In genomic region chr2L:3835221-3835620, dm6 we compare ENCODE assay signal across 1 fruit fly cellular context.
TF ChIP-seq lines count a peak whose summit lies in the region.

No protein-coding gene starts in this region.

TF ChIP-seq in whole organism, embryonic, 481 proteins besides CTCF, POLR2A, EP300 and RAD21 (continued from another document):
- TF ChIP-seq CG14050 (GFP tag; IDR thresholded peaks at IDR 0.05; lab: Robert Waterston, UW) (no peak), Nf-YC (tag; optimal IDR thresholded peaks at IDR 0.05; lab: Kevin White, UChicago) (peak; percentile 98), CG11560 (tag; IDR thresholded peaks at IDR 0.05; lab: Robert Waterston, UW) (no peak), vvl (GFP tag; IDR thresholded peaks at IDR 0.05; lab: Robert Waterston, UW) (no peak), CG10321 (GFP tag; IDR thresholded peaks at IDR 0.05; lab: Robert Waterston, UW) (0 out of 2 replicates have a peak, but pooled peaks have one; percentile 35), Doc2 (GFP tag; IDR thresholded peaks at IDR 0.05; lab: Robert Waterston, UW) (no peak), hb (GFP tag; IDR thresholded peaks at IDR 0.05; lab: Robert Waterston, UW; ENCODE audit: partially characterized antibody) (no peak), sqz (GFP tag; optimal IDR thresholded peaks at IDR 0.05; lab: Kevin White, UChicago) (peak; percentile 88), Hmx (GFP tag; optimal IDR thresholded peaks at IDR 0.05; lab: Kevin White, UChicago) (no peak), D (optimal IDR thresholded peaks at IDR 0.05; lab: Kevin White, UChicago) (no peak), D (GFP tag; optimal IDR thresholded peaks at IDR 0.05; lab: Kevin White, UChicago) (no peak), tll (GFP tag; optimal IDR thresholded peaks at IDR 0.05; lab: Kevin White, UChicago) (no peak), Dfd (GFP tag; optimal IDR thresholded peaks at IDR 0.05; lab: Kevin White, UChicago) (no peak), MESR4 (GFP tag; optimal IDR thresholded peaks at IDR 0.05; lab: Kevin White, UChicago) (no peak), ewg (GFP tag; optimal IDR thresholded peaks at IDR 0.05; lab: Kevin White, UChicago) (no peak), abd-A (tag; optimal IDR thresholded peaks at IDR 0.05; lab: Kevin White, UChicago) (peak; percentile 65), Vsx1 (GFP tag; optimal IDR thresholded peaks at IDR 0.05; lab: Kevin White, UChicago) (no peak), TFAM (GFP tag; optimal IDR thresholded peaks at IDR 0.05; lab: Kevin White, UChicago) (no peak), CG15601 (tag; optimal IDR thresholded peaks at IDR 0.05; lab: Kevin White, UChicago) (no peak), trem (tag; optimal IDR thresholded peaks at IDR 0.05; lab: Kevin White, UChicago) (no peak), Hmr (GFP tag; optimal IDR thresholded peaks at IDR 0.05; lab: Kevin White, UChicago) (no peak), sens-2 (GFP tag; IDR thresholded peaks at IDR 0.05; lab: Robert Waterston, UW) (no peak), Deaf1 (tag; optimal IDR thresholded peaks at IDR 0.05; lab: Kevin White, UChicago) (peak; percentile 95), crol (GFP tag; IDR thresholded peaks at IDR 0.05; lab: Robert Waterston, UW) (peak; percentile 74), CoRest (tag; optimal IDR thresholded peaks at IDR 0.05; lab: Kevin White, UChicago) (peak; percentile 22), CG17568 (GFP tag; optimal IDR thresholded peaks at IDR 0.05; lab: Kevin White, UChicago) (no peak), wek (GFP tag; optimal IDR thresholded peaks at IDR 0.05; lab: Kevin White, UChicago) (no peak), Hey (tag; optimal IDR thresholded peaks at IDR 0.05; lab: Kevin White, UChicago) (no peak), hkb (optimal IDR thresholded peaks at IDR 0.05; lab: Kevin White, UChicago) (no peak), hkb (GFP tag; IDR thresholded peaks at IDR 0.05; lab: Robert Waterston, UW) (no peak), stc (GFP tag; IDR thresholded peaks at IDR 0.05; lab: Robert Waterston, UW) (no peak), chif (GFP tag; optimal IDR thresholded peaks at IDR 0.05; lab: Kevin White, UChicago) (no peak), br (optimal IDR thresholded peaks at IDR 0.05; lab: Kevin White, UChicago) (no peak), CG15011 (GFP tag; optimal IDR thresholded peaks at IDR 0.05; lab: Kevin White, UChicago) (no peak), Dref (GFP tag; IDR thresholded peaks at IDR 0.05; lab: Robert Waterston, UW) (no peak), CG18476 (GFP tag; optimal IDR thresholded peaks at IDR 0.05; lab: Kevin White, UChicago) (no peak), oc (tag; optimal IDR thresholded peaks at IDR 0.05; lab: Kevin White, UChicago) (peak; percentile 17), crc (GFP tag; optimal IDR thresholded peaks at IDR 0.05; lab: Kevin White, UChicago) (no peak), Dp (GFP tag; optimal IDR thresholded peaks at IDR 0.05; lab: Kevin White, UChicago) (no peak), ind (GFP tag; optimal IDR thresholded peaks at IDR 0.05; lab: Kevin White, UChicago) (no peak), CG1233 (GFP tag; optimal IDR thresholded peaks at IDR 0.05; lab: Kevin White, UChicago) (no peak), CG18011 (GFP tag; optimal IDR thresholded peaks at IDR 0.05; lab: Kevin White, UChicago) (no peak), CG11456 (GFP tag; IDR thresholded peaks at IDR 0.05; lab: Robert Waterston, UW) (no peak), Trl (optimal IDR thresholded peaks at IDR 0.05; lab: Kevin White, UChicago) (peak; percentile 30 to 33), Trl (GFP tag; optimal IDR thresholded peaks at IDR 0.05; lab: Kevin White, UChicago) (no peak), Lim3 (GFP tag; IDR thresholded peaks at IDR 0.05; lab: Robert Waterston, UW) (no peak), Usf (GFP tag; optimal IDR thresholded peaks at IDR 0.05; lab: Kevin White, UChicago) (no peak), sd (tag; optimal IDR thresholded peaks at IDR 0.05; lab: Kevin White, UChicago) (peak; percentile 15), Camta (GFP tag; optimal IDR thresholded peaks at IDR 0.05; lab: Kevin White, UChicago) (no peak), slbo (GFP tag; IDR thresholded peaks at IDR 0.05; lab: Robert Waterston, UW) (no peak), CG6813 (GFP tag; optimal IDR thresholded peaks at IDR 0.05; lab: Kevin White, UChicago) (no peak), bcd (GFP tag; optimal IDR thresholded peaks at IDR 0.05; lab: Kevin White, UChicago) (no peak), zf30C (GFP tag; optimal IDR thresholded peaks at IDR 0.05; lab: Kevin White, UChicago) (peak; percentile 5), Atf3 (GFP tag; optimal IDR thresholded peaks at IDR 0.05; lab: Kevin White, UChicago) (no peak), CG11723 (GFP tag; optimal IDR thresholded peaks at IDR 0.05; lab: Kevin White, UChicago) (no peak), hth (optimal IDR thresholded peaks at IDR 0.05; lab: Kevin White, UChicago) (no peak), CG31224 (GFP tag; IDR thresholded peaks at IDR 0.05; lab: Robert Waterston, UW) (no peak), CG18764 (GFP tag; optimal IDR thresholded peaks at IDR 0.05; lab: Kevin White, UChicago) (no peak), Drgx (GFP tag; IDR thresholded peaks at IDR 0.05; lab: Robert Waterston, UW) (no peak), CG3838 (GFP tag; optimal IDR thresholded peaks at IDR 0.05; lab: Kevin White, UChicago) (no peak), zen2 (GFP tag; IDR thresholded peaks at IDR 0.05; lab: Robert Waterston, UW; ENCODE audit: partially characterized antibody) (peak; percentile 53; the same call in 1 of the 3 replicates), gem (tag; optimal IDR thresholded peaks at IDR 0.05; lab: Kevin White, UChicago) (no peak), Side (GFP tag; optimal IDR thresholded peaks at IDR 0.05; lab: Kevin White, UChicago) (no peak), Neu2 (GFP tag; optimal IDR thresholded peaks at IDR 0.05; lab: Kevin White, UChicago; ENCODE audit: borderline replicate concordance) (no peak), inv (GFP tag; IDR thresholded peaks at IDR 0.05; lab: Robert Waterston, UW; ENCODE audit: partially characterized antibody) (no peak), nom (GFP tag; optimal IDR thresholded peaks at IDR 0.05; lab: Kevin White, UChicago) (no peak), Nf-YA (GFP tag; IDR thresholded peaks at IDR 0.05; lab: Robert Waterston, UW) (peak; percentile 75), tna (GFP tag; IDR thresholded peaks at IDR 0.05; lab: Robert Waterston, UW; ENCODE audit: partially characterized antibody) (no peak), CG1832 (GFP tag; optimal IDR thresholded peaks at IDR 0.05; lab: Kevin White, UChicago) (no peak), Jarid2 (GFP tag; optimal IDR thresholded peaks at IDR 0.05; lab: Kevin White, UChicago) (peak; percentile 37), cg (GFP tag; optimal IDR thresholded peaks at IDR 0.05; lab: Kevin White, UChicago) (peak; percentile 94), Nf-YB (GFP tag; optimal IDR thresholded peaks at IDR 0.05; lab: Kevin White, UChicago) (peak; percentile 98), CG2202 (tag; optimal IDR thresholded peaks at IDR 0.05; lab: Kevin White, UChicago) (no peak), phol (tag; optimal IDR thresholded peaks at IDR 0.05; lab: Kevin White, UChicago) (peak; percentile 67), run (tag; optimal IDR thresholded peaks at IDR 0.05; lab: Kevin White, UChicago) (no peak), grn (GFP tag; optimal IDR thresholded peaks at IDR 0.05; lab: Kevin White, UChicago) (peak; percentile 42), CG33557 (GFP tag; optimal IDR thresholded peaks at IDR 0.05; lab: Kevin White, UChicago) (no peak), sima (GFP tag; optimal IDR thresholded peaks at IDR 0.05; lab: Kevin White, UChicago) (no peak), E2f2 (GFP tag; IDR thresholded peaks at IDR 0.05; lab: Robert Waterston, UW) (no peak)
